Worm (Caenorhabditis elegans) whole organism, L1 larva: Measurements from ENCODE around the gene lipl-8.

Experiments used
- F16B12.6 ChIP-seq: fragments of 150-350 bp; optimal IDR thresholded peaks from 2 replicates; lab custom pipeline; 2014; ENCODE audit warnings: missing biosample characterization, missing genetic modification characterization
- Y116A8C.19 ChIP-seq: sonication (generic microtip); optimal IDR thresholded peaks from 2 replicates; lab custom pipeline; 2016; ENCODE audit warnings: missing compliant biosample characterization, missing genetic modification characterization, borderline replicate concordance
- aly-2 ChIP-seq: fragments of 150-350 bp; optimal IDR thresholded peaks from 2 replicates; lab custom pipeline; 2014; ENCODE audit warnings: missing biosample characterization, missing genetic modification characterization
- ceh-82 ChIP-seq, 3 experiments: fragments of 150-350 bp in 1 of 3; sonication (generic microtip) in 2 of 3; optimal IDR thresholded peaks; 2 replicates each; lab custom pipeline; 2014 to 2017; ENCODE audit warnings: missing biosample characterization in 3 of 3, missing genetic modification characterization in 3 of 3
- dsc-1 ChIP-seq: sonication (generic microtip); optimal IDR thresholded peaks from 2 replicates; lab custom pipeline; 2016; ENCODE audit warnings: mild to moderate bottlenecking, missing genetic modification characterization, missing compliant biosample characterization
- efl-1 ChIP-seq, 4 experiments: fragments of 150-350 bp; optimal IDR thresholded peaks in 3 of 4; peaks in 1 of 4; 1 replicate in 1 of 4; 2 replicates in 3 of 4; lab custom pipeline; 2014; ENCODE audit warnings: missing biosample characterization in 2 of 4, missing genetic modification characterization in 2 of 4, missing genetic modification reagents in 2 of 4
- egl-27 ChIP-seq, 2 experiments: fragments of 150-350 bp in 1 of 2; sonication (generic microtip); optimal IDR thresholded peaks; 3 replicates each; lab custom pipeline; 2017 to 2018; ENCODE audit warnings: missing biosample characterization in 2 of 2, missing genetic modification characterization in 2 of 2, missing genetic modification reagents in 2 of 2
- elt-2 ChIP-seq: sonication (generic microtip); optimal IDR thresholded peaks from 2 replicates; lab custom pipeline; 2016; ENCODE audit warnings: missing genetic modification characterization, mild to moderate bottlenecking, inconsistent platforms, missing compliant biosample characterization, missing genetic modification reagents
- ets-5 ChIP-seq: fragments of 200-800 bp; sonication (Bioruptor generic); IDR thresholded peaks from 2 replicates; pipeline ENCODE4 v1.3.6; 2022; ENCODE audit warnings: missing genetic modification characterization, missing compliant biosample characterization
- fos-1 ChIP-seq: fragments of 150-350 bp; optimal IDR thresholded peaks from 2 replicates; lab custom pipeline; 2014; ENCODE audit warnings: missing biosample characterization, missing genetic modification characterization
- grh-1 ChIP-seq: fragments of 200-800 bp; sonication (Bioruptor generic); IDR thresholded peaks from 2 replicates; pipeline ENCODE4 v1.3.6; 2022; ENCODE audit warnings: missing genetic modification reagents, missing genetic modification characterization, missing compliant biosample characterization
- hlh-4 ChIP-seq: sonication (generic microtip); optimal IDR thresholded peaks from 2 replicates; lab custom pipeline; 2016; ENCODE audit warnings: mild to moderate bottlenecking, missing genetic modification characterization, missing compliant biosample characterization
- hpl-2 ChIP-seq: fragments of 150-350 bp; optimal IDR thresholded peaks from 2 replicates; lab custom pipeline; 2014; ENCODE audit warnings: missing biosample characterization, missing genetic modification reagents, missing genetic modification characterization
- isw-1 ChIP-seq: fragments of 200-800 bp; sonication (Bioruptor generic); IDR thresholded peaks from 2 replicates; pipeline ENCODE4 v1.3.6; 2022; ENCODE audit warnings: missing genetic modification characterization, missing compliant biosample characterization
- jun-1 ChIP-seq: fragments of 150-350 bp; optimal IDR thresholded peaks from 2 replicates; lab custom pipeline; 2014; ENCODE audit warnings: missing biosample characterization, missing genetic modification reagents, missing genetic modification characterization
- lin-14 ChIP-seq: fragments of 200-800 bp; sonication (Bioruptor generic); optimal IDR thresholded peaks from 2 replicates; lab custom pipeline; 2018; ENCODE audit warnings: mild to moderate bottlenecking, missing genetic modification characterization, moderate library complexity, missing compliant biosample characterization
- mab-9 ChIP-seq: fragments of 200-800 bp; sonication (Bioruptor generic); IDR thresholded peaks from 2 replicates; pipeline ENCODE4 v1.3.6; 2022; ENCODE audit warnings: missing genetic modification reagents, missing genetic modification characterization, missing compliant biosample characterization
- mdl-1 ChIP-seq, 2 experiments: fragments of 150-350 bp; optimal IDR thresholded peaks; 2 replicates each; lab custom pipeline; 2014 to 2017; ENCODE audit warnings: missing biosample characterization in 2 of 2, missing genetic modification characterization in 2 of 2, inconsistent platforms in 1 of 2
- mef-2 ChIP-seq: fragments of 150-350 bp; optimal IDR thresholded peaks from 2 replicates; lab custom pipeline; 2014; ENCODE audit warnings: missing biosample characterization, missing genetic modification characterization
- mep-1 ChIP-seq: fragments of 150-350 bp; optimal IDR thresholded peaks from 2 replicates; lab custom pipeline; 2014; ENCODE audit warnings: missing biosample characterization, missing genetic modification characterization
- nhr-11 ChIP-seq: fragments of 150-350 bp; optimal IDR thresholded peaks from 2 replicates; lab custom pipeline; 2014; ENCODE audit warnings: missing biosample characterization, missing genetic modification characterization
- nhr-12 ChIP-seq: sonication (generic microtip); optimal IDR thresholded peaks from 2 replicates; lab custom pipeline; 2017; ENCODE audit warnings: missing biosample characterization, missing genetic modification characterization
- nhr-19 ChIP-seq: fragments of 200-800 bp; sonication (Bioruptor generic); conservative IDR thresholded peaks from 2 replicates; pipeline ENCODE4 v1.3.6; 2022; ENCODE audit warnings: missing genetic modification characterization, missing compliant biosample characterization
- nhr-237 ChIP-seq: fragments of 150-350 bp; optimal IDR thresholded peaks from 2 replicates; lab custom pipeline; 2014; ENCODE audit warnings: missing biosample characterization, missing genetic modification characterization
- nhr-71 ChIP-seq: sonication (generic microtip); optimal IDR thresholded peaks from 2 replicates; lab custom pipeline; 2016; ENCODE audit warnings: mild to moderate bottlenecking, missing genetic modification characterization, moderate library complexity, missing compliant biosample characterization
- nhr-76 ChIP-seq: sonication (generic microtip); optimal IDR thresholded peaks from 2 replicates; lab custom pipeline; 2017; ENCODE audit warnings: missing biosample characterization, missing genetic modification characterization
- nhr-77 ChIP-seq: fragments of 150-350 bp; optimal IDR thresholded peaks from 2 replicates; lab custom pipeline; 2014; ENCODE audit warnings: missing biosample characterization, missing genetic modification characterization
- nhr-85 ChIP-seq: sonication (generic microtip); peaks from one replicate; lab custom pipeline; 2016; ENCODE audit warnings: missing genetic modification characterization, inconsistent platforms, missing compliant biosample characterization
- pag-3 ChIP-seq: sonication (generic microtip); optimal IDR thresholded peaks from 2 replicates; lab custom pipeline; 2017; ENCODE audit warnings: missing genetic modification characterization, mild to moderate bottlenecking, missing compliant biosample characterization, antibody characterized with exemption, borderline replicate concordance; ENCODE audit not compliant: insufficient read depth
- pax-3 ChIP-seq: fragments of 200-800 bp; sonication (Bioruptor generic); optimal IDR thresholded peaks from 2 replicates; lab custom pipeline; 2018; ENCODE audit warnings: mild to moderate bottlenecking, missing genetic modification characterization, moderate library complexity, missing compliant biosample characterization
- rnt-1 ChIP-seq: sonication (generic microtip); optimal IDR thresholded peaks from 2 replicates; lab custom pipeline; 2016; ENCODE audit warnings: mild to moderate bottlenecking, missing genetic modification characterization, moderate library complexity, missing compliant biosample characterization
- skn-1 ChIP-seq: fragments of 150-350 bp; optimal IDR thresholded peaks from 2 replicates; lab custom pipeline; 2014; ENCODE audit warnings: missing biosample characterization, missing genetic modification characterization
- snpc-4 ChIP-seq: fragments of 150-350 bp; optimal IDR thresholded peaks from 2 replicates; lab custom pipeline; 2014; ENCODE audit warnings: missing biosample characterization, missing genetic modification characterization
- sox-4 ChIP-seq: sonication (generic microtip); optimal IDR thresholded peaks from 2 replicates; lab custom pipeline; 2016; ENCODE audit warnings: missing genetic modification characterization, missing compliant biosample characterization
- swsn-7 ChIP-seq: sonication (generic microtip); optimal IDR thresholded peaks from 2 replicates; lab custom pipeline; 2016; ENCODE audit warnings: missing genetic modification characterization, missing compliant biosample characterization
- tbx-2 ChIP-seq: sonication (generic microtip); optimal IDR thresholded peaks from 2 replicates; lab custom pipeline; 2016; ENCODE audit warnings: missing genetic modification characterization, missing compliant biosample characterization
- unc-30 ChIP-seq: sonication (generic microtip); optimal IDR thresholded peaks from 2 replicates; lab custom pipeline; 2017; ENCODE audit warnings: missing biosample characterization, missing genetic modification characterization
- vab-15 ChIP-seq: sonication (generic microtip); optimal IDR thresholded peaks from 2 replicates; lab custom pipeline; 2017; ENCODE audit warnings: missing genotype, mild to moderate bottlenecking, missing genetic modification characterization, missing compliant biosample characterization
- zag-1 ChIP-seq: fragments of 150-350 bp; optimal IDR thresholded peaks from 2 replicates; lab custom pipeline; 2014; ENCODE audit warnings: missing biosample characterization, missing genetic modification characterization

The lipl-8 gene

DNA sequence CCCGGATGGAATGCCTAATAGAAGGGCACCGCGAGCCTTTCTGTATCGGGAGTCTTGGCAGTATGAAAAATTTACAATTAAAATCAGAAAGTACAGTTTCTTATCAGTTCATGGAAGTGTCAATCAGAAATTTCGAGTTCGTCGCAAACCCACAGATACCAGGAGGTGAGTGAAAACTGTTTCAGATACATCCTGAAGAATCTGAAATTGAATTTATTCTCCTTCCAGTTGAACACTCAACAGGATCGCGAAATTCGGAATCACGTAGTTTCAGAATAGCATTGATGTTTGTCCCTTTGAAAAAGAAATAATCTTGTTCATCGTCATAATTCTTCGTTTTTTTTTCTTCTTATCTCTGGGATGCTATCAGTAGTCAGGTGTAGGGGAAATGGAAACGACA, 32.4 kb downstream of the lipl-8 start, which contains the start of gene fbxa-147:
Gene fbxa-147, plus strand, starts transcription at position 386 of the 400 bp plus-strand sequence.
- TF ChIP-seq ets-5 (GFP tag; lab: Robert Waterston, UW) (no peak), vab-15 (no peak), egl-27 (tag; optimal IDR thresholded peaks at IDR 0.05; lab: Kevin White, UChicago) (no peak), skn-1 (tag; lab: Kevin White, UChicago) (no peak), pax-3 (tag; lab: Kevin White, UChicago) (peak; percentile 3)

ce11 chrV:14715608-14716007, 32.9 kb downstream of the lipl-8 start, which contains the start of gene R08A2.2:
R08A2.2 (minus strand) TSS chrV:14715708.
- no peak for TF ChIP-seq isw-1
- TF ChIP-seq pag-3 (tag; lab: Kevin White, UChicago) = no peak
- TF ChIP-seq dsc-1 (tag; lab: Kevin White, UChicago) = no peak
- TF ChIP-seq nhr-71 (tag; lab: Kevin White, UChicago) = no peak
- no peak for TF ChIP-seq jun-1 (tag; lab: Kevin White, UChicago)
- TF ChIP-seq sox-4 = no peak
- TF ChIP-seq F16B12.6 (tag; lab: Kevin White, UChicago) = no peak
- TF ChIP-seq nhr-77 (tag; lab: Kevin White, UChicago) = no peak
- no peak for TF ChIP-seq rnt-1
- no peak for TF ChIP-seq nhr-76 (tag; lab: Kevin White, UChicago)
- TF ChIP-seq lin-14 (GFP tag; lab: Kevin White, UChicago) = no peak
- TF ChIP-seq mab-9 = no peak
- no peak for TF ChIP-seq unc-30 (tag; lab: Kevin White, UChicago)
- no peak for TF ChIP-seq efl-1 (optimal IDR thresholded peaks at IDR 0.05; lab: Kevin White, UChicago)
- no peak for TF ChIP-seq efl-1 (GFP tag; optimal IDR thresholded peaks at IDR 0.05 in 1 of 2; lab: Kevin White, UChicago)
- no peak for TF ChIP-seq nhr-237 (tag; lab: Kevin White, UChicago)

DNA sequence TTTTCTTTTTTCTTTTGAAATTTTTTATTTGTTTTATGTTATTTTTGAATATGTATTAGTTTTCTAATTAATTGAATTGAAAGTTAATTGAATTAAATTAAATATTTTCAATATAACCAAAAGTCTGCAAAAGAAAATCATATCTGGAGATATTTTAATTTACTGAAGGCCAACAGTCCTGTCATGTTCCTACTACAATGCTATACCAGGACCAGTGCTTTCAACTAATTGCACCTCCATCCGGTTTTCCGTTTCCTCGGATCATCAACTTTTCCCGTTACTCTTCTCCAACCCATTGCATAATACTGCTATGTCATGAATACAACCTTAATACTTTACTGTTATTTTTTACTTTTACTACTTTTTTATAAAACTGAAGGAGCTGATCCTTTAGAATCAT, 36.2 kb downstream of the lipl-8 start, which contains the start of gene R08A2.5:
Gene R08A2.5, plus strand, starts transcription at position 301 of the 400 bp plus-strand sequence.
- TF ChIP-seq pax-3 (tag; lab: Kevin White, UChicago) (no peak), hpl-2 (no peak), swsn-7 (no peak), tbx-2 (tag; lab: Kevin White, UChicago) (no peak), hlh-4 (tag; lab: Kevin White, UChicago) (no peak), Y116A8C.19 (no peak), nhr-19 (GFP tag; lab: Robert Waterston, UW) (no peak), mep-1 (no peak), ceh-82 (tag; optimal IDR thresholded peaks at IDR 0.05; lab: Kevin White, UChicago) (no peak), snpc-4 (tag; lab: Kevin White, UChicago) (no peak), grh-1 (GFP tag; lab: Robert Waterston, UW) (no peak), mef-2 (tag; lab: Kevin White, UChicago) (no peak), F16B12.6 (tag; lab: Kevin White, UChicago) (no peak), mdl-1 (tag; optimal IDR thresholded peaks at IDR 0.05; lab: Kevin White, UChicago) (no peak), nhr-12 (tag; lab: Kevin White, UChicago) (no peak)

DNA sequence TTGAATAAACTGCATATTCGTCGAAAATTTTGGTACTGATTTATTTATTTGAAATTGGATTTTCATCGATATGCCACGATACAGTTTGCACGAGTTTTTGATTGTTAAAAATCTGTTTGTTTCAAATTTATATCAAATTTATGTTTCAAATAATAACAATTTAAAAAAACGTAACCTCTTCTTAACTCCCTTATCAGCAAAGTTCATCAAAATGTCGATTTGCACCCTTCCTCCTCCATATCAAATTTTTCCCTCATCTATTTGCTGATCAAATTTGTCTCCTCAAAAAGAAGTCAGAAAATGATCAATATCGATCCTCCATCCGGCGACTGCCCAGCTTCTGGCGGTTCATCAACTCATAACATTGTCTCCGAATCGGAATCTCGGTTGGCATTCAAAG, 37.4 kb downstream of the lipl-8 start, which contains the start of gene ssp-33:
Gene ssp-33, plus strand, starts transcription at position 301 of the 400 bp plus-strand sequence.
- TF ChIP-seq rnt-1 = no peak
- TF ChIP-seq fos-1 (tag; lab: Kevin White, UChicago) = no peak
- TF ChIP-seq mdl-1 (tag; optimal IDR thresholded peaks at IDR 0.05; lab: Kevin White, UChicago) = no peak
- no peak for TF ChIP-seq nhr-11 (tag; lab: Kevin White, UChicago)
- no peak for TF ChIP-seq vab-15
- no peak for TF ChIP-seq zag-1 (tag; lab: Kevin White, UChicago)
- no peak for TF ChIP-seq elt-2 (tag; lab: Kevin White, UChicago)
- no peak for TF ChIP-seq dsc-1 (tag; lab: Kevin White, UChicago)
- TF ChIP-seq aly-2 (tag; lab: Kevin White, UChicago) = no peak
- TF ChIP-seq nhr-85 (tag; lab: Kevin White, UChicago) = no peak
